Worm (Caenorhabditis elegans) whole organism, L1 larva: ENCODE data around the gene T05A7.3.
A peak's percentile ranks its signal among the peaks of the same experiment; 100 is the strongest.

Experiments used
- F16B12.6 ChIP-seq: fragments of 150-350 bp; optimal IDR thresholded peaks from 2 replicates; lab custom pipeline; 2014; ENCODE audit warnings: missing biosample characterization, missing genetic modification characterization
- Y116A8C.19 ChIP-seq: sonication (generic microtip); optimal IDR thresholded peaks from 2 replicates; lab custom pipeline; 2016; ENCODE audit warnings: missing compliant biosample characterization, missing genetic modification characterization, borderline replicate concordance
- aha-1 ChIP-seq: fragments of 150-350 bp; optimal IDR thresholded peaks from 2 replicates; lab custom pipeline; 2014; ENCODE audit warnings: missing biosample characterization, missing genetic modification characterization
- alr-1 ChIP-seq: fragments of 200-800 bp; sonication (Bioruptor generic); optimal IDR thresholded peaks from 2 replicates; lab custom pipeline; 2018; ENCODE audit warnings: borderline replicate concordance, mild to moderate bottlenecking, missing genetic modification characterization, missing compliant biosample characterization
- ama-1 ChIP-seq: fragments of 150-350 bp; optimal IDR thresholded peaks from 2 replicates; lab custom pipeline; 2014
- blmp-1 ChIP-seq: fragments of 150-350 bp; optimal IDR thresholded peaks from 2 replicates; lab custom pipeline; 2014; ENCODE audit warnings: missing biosample characterization, missing genetic modification characterization
- ceh-8 ChIP-seq: fragments of 200-800 bp; sonication (Bioruptor generic); optimal IDR thresholded peaks from 2 replicates; lab custom pipeline; 2018; ENCODE audit warnings: mild to moderate bottlenecking, missing genetic modification characterization, moderate library complexity, missing compliant biosample characterization
- ceh-82 ChIP-seq, 3 experiments: fragments of 150-350 bp in 1 of 3; sonication (generic microtip) in 2 of 3; optimal IDR thresholded peaks; 2 replicates each; lab custom pipeline; 2014 to 2017; ENCODE audit warnings: missing biosample characterization in 3 of 3, missing genetic modification characterization in 3 of 3
- ceh-90 ChIP-seq: sonication (generic microtip); optimal IDR thresholded peaks from 2 replicates; lab custom pipeline; 2016; ENCODE audit warnings: missing genetic modification characterization, missing compliant biosample characterization
- ces-1 ChIP-seq: fragments of 150-350 bp; optimal IDR thresholded peaks from 2 replicates; lab custom pipeline; 2014; ENCODE audit warnings: missing biosample characterization, missing genetic modification reagents, missing genetic modification characterization
- efl-1 ChIP-seq, 4 experiments: fragments of 150-350 bp; optimal IDR thresholded peaks in 3 of 4; peaks in 1 of 4; 1 replicate in 1 of 4; 2 replicates in 3 of 4; lab custom pipeline; 2014; ENCODE audit warnings: missing biosample characterization in 2 of 4, missing genetic modification characterization in 2 of 4, missing genetic modification reagents in 2 of 4
- ets-5 ChIP-seq: fragments of 200-800 bp; sonication (Bioruptor generic); IDR thresholded peaks from 2 replicates; pipeline ENCODE4 v1.3.6; 2022; ENCODE audit warnings: missing genetic modification characterization, missing compliant biosample characterization
- fkh-10 ChIP-seq: sonication (generic microtip); optimal IDR thresholded peaks from 2 replicates; lab custom pipeline; 2017; ENCODE audit warnings: missing biosample characterization, missing genetic modification reagents, missing genetic modification characterization
- fkh-4 ChIP-seq: sonication (generic microtip); optimal IDR thresholded peaks from 2 replicates; lab custom pipeline; 2016; ENCODE audit warnings: missing compliant biosample characterization, missing genetic modification characterization, borderline replicate concordance
- fkh-8 ChIP-seq: sonication (generic microtip); optimal IDR thresholded peaks from 2 replicates; lab custom pipeline; 2016; ENCODE audit warnings: mild to moderate bottlenecking, missing genetic modification characterization, missing compliant biosample characterization
- grh-1 ChIP-seq: fragments of 200-800 bp; sonication (Bioruptor generic); IDR thresholded peaks from 2 replicates; pipeline ENCODE4 v1.3.6; 2022; ENCODE audit warnings: missing genetic modification reagents, missing genetic modification characterization, missing compliant biosample characterization
- isw-1 ChIP-seq: fragments of 200-800 bp; sonication (Bioruptor generic); IDR thresholded peaks from 2 replicates; pipeline ENCODE4 v1.3.6; 2022; ENCODE audit warnings: missing genetic modification characterization, missing compliant biosample characterization
- lin-13 ChIP-seq: fragments of 150-350 bp; optimal IDR thresholded peaks from 2 replicates; lab custom pipeline; 2014; ENCODE audit warnings: missing biosample characterization, missing genetic modification reagents, missing genetic modification characterization
- lin-14 ChIP-seq: fragments of 200-800 bp; sonication (Bioruptor generic); optimal IDR thresholded peaks from 2 replicates; lab custom pipeline; 2018; ENCODE audit warnings: mild to moderate bottlenecking, missing genetic modification characterization, moderate library complexity, missing compliant biosample characterization
- lin-35 ChIP-seq, 2 experiments: fragments of 150-350 bp; optimal IDR thresholded peaks; 2 replicates each; lab custom pipeline; 2014; ENCODE audit warnings: missing biosample characterization in 2 of 2, missing genetic modification characterization in 2 of 2, missing genetic modification reagents in 2 of 2
- lir-3 ChIP-seq: sonication (generic microtip); optimal IDR thresholded peaks from 2 replicates; lab custom pipeline; 2016; ENCODE audit warnings: mild to moderate bottlenecking, missing genetic modification characterization, moderate library complexity, missing compliant biosample characterization; ENCODE audit not compliant: poor library complexity
- mab-9 ChIP-seq: fragments of 200-800 bp; sonication (Bioruptor generic); IDR thresholded peaks from 2 replicates; pipeline ENCODE4 v1.3.6; 2022; ENCODE audit warnings: missing genetic modification reagents, missing genetic modification characterization, missing compliant biosample characterization
- mdl-1 ChIP-seq, 2 experiments: fragments of 150-350 bp; optimal IDR thresholded peaks; 2 replicates each; lab custom pipeline; 2014 to 2017; ENCODE audit warnings: missing biosample characterization in 2 of 2, missing genetic modification characterization in 2 of 2, inconsistent platforms in 1 of 2
- mep-1 ChIP-seq: fragments of 150-350 bp; optimal IDR thresholded peaks from 2 replicates; lab custom pipeline; 2014; ENCODE audit warnings: missing biosample characterization, missing genetic modification characterization
- nhr-11 ChIP-seq: fragments of 150-350 bp; optimal IDR thresholded peaks from 2 replicates; lab custom pipeline; 2014; ENCODE audit warnings: missing biosample characterization, missing genetic modification characterization
- nhr-12 ChIP-seq: sonication (generic microtip); optimal IDR thresholded peaks from 2 replicates; lab custom pipeline; 2017; ENCODE audit warnings: missing biosample characterization, missing genetic modification characterization
- nhr-19 ChIP-seq: fragments of 200-800 bp; sonication (Bioruptor generic); conservative IDR thresholded peaks from 2 replicates; pipeline ENCODE4 v1.3.6; 2022; ENCODE audit warnings: missing genetic modification characterization, missing compliant biosample characterization
- nhr-20 ChIP-seq: sonication (generic microtip); optimal IDR thresholded peaks from 2 replicates; lab custom pipeline; 2016; ENCODE audit warnings: mild to moderate bottlenecking, missing genetic modification characterization, missing compliant biosample characterization
- nhr-237 ChIP-seq: fragments of 150-350 bp; optimal IDR thresholded peaks from 2 replicates; lab custom pipeline; 2014; ENCODE audit warnings: missing biosample characterization, missing genetic modification characterization
- nhr-47 ChIP-seq: sonication (generic microtip); optimal IDR thresholded peaks from 2 replicates; lab custom pipeline; 2016; ENCODE audit warnings: mild to moderate bottlenecking, missing genetic modification characterization, moderate library complexity, missing compliant biosample characterization
- nhr-77 ChIP-seq: fragments of 150-350 bp; optimal IDR thresholded peaks from 2 replicates; lab custom pipeline; 2014; ENCODE audit warnings: missing biosample characterization, missing genetic modification characterization
- nhr-84 ChIP-seq: sonication (generic microtip); optimal IDR thresholded peaks from 2 replicates; lab custom pipeline; 2017; ENCODE audit warnings: missing biosample characterization, missing genetic modification characterization
- nhr-85 ChIP-seq: sonication (generic microtip); peaks from one replicate; lab custom pipeline; 2016; ENCODE audit warnings: missing genetic modification characterization, inconsistent platforms, missing compliant biosample characterization
- nhr-90 ChIP-seq: sonication (generic microtip); optimal IDR thresholded peaks from 2 replicates; lab custom pipeline; 2016; ENCODE audit warnings: mild to moderate bottlenecking, missing genetic modification characterization, missing compliant biosample characterization; ENCODE audit not compliant: poor library complexity
- pag-3 ChIP-seq: sonication (generic microtip); optimal IDR thresholded peaks from 2 replicates; lab custom pipeline; 2017; ENCODE audit warnings: missing genetic modification characterization, mild to moderate bottlenecking, missing compliant biosample characterization, antibody characterized with exemption, borderline replicate concordance; ENCODE audit not compliant: insufficient read depth
- pax-3 ChIP-seq: fragments of 200-800 bp; sonication (Bioruptor generic); optimal IDR thresholded peaks from 2 replicates; lab custom pipeline; 2018; ENCODE audit warnings: mild to moderate bottlenecking, missing genetic modification characterization, moderate library complexity, missing compliant biosample characterization
- pqm-1 ChIP-seq: sonication (generic microtip); optimal IDR thresholded peaks from 3 replicates; lab custom pipeline; 2017; ENCODE audit warnings: missing biosample characterization, missing genetic modification characterization
- rnt-1 ChIP-seq: sonication (generic microtip); optimal IDR thresholded peaks from 2 replicates; lab custom pipeline; 2016; ENCODE audit warnings: mild to moderate bottlenecking, missing genetic modification characterization, moderate library complexity, missing compliant biosample characterization
- sox-4 ChIP-seq: sonication (generic microtip); optimal IDR thresholded peaks from 2 replicates; lab custom pipeline; 2016; ENCODE audit warnings: missing genetic modification characterization, missing compliant biosample characterization
- sptf-1 ChIP-seq: fragments of 150-350 bp; optimal IDR thresholded peaks from 2 replicates; lab custom pipeline; 2014; ENCODE audit warnings: missing biosample characterization, missing genetic modification characterization
- sup-37 ChIP-seq: fragments of 200-800 bp; sonication (Bioruptor generic); optimal IDR thresholded peaks from 2 replicates; lab custom pipeline; 2018; ENCODE audit warnings: mild to moderate bottlenecking, missing genetic modification characterization, missing compliant biosample characterization
- swsn-7 ChIP-seq: sonication (generic microtip); optimal IDR thresholded peaks from 2 replicates; lab custom pipeline; 2016; ENCODE audit warnings: missing genetic modification characterization, missing compliant biosample characterization
- unc-130 ChIP-seq: fragments of 150-350 bp; optimal IDR thresholded peaks from 2 replicates; lab custom pipeline; 2017; ENCODE audit warnings: missing biosample characterization, missing genetic modification characterization, inconsistent platforms
- unc-86 ChIP-seq: sonication (generic microtip); optimal IDR thresholded peaks from 2 replicates; lab custom pipeline; 2016; ENCODE audit warnings: missing genetic modification characterization, missing compliant biosample characterization
- unc-98 ChIP-seq: fragments of 200-800 bp; sonication (Bioruptor generic); IDR thresholded peaks from 2 replicates; pipeline ENCODE4 v1.3.6; 2022; ENCODE audit warnings: missing genetic modification characterization, missing compliant biosample characterization
- xbp-1 ChIP-seq: sonication (generic microtip); optimal IDR thresholded peaks from 2 replicates; lab custom pipeline; 2016; ENCODE audit warnings: missing genetic modification characterization, missing compliant biosample characterization
- zag-1 ChIP-seq: fragments of 150-350 bp; optimal IDR thresholded peaks from 2 replicates; lab custom pipeline; 2014; ENCODE audit warnings: missing biosample characterization, missing genetic modification characterization
- ztf-11 ChIP-seq, 2 experiments: sonication (generic microtip); optimal IDR thresholded peaks; 2 replicates each; lab custom pipeline; 2016 to 2017; ENCODE audit warnings: missing genetic modification characterization in 2 of 2, missing biosample characterization in 1 of 2, missing compliant biosample characterization in 1 of 2
- ztf-4 ChIP-seq: fragments of 150-350 bp; optimal IDR thresholded peaks from 2 replicates; lab custom pipeline; 2014; ENCODE audit warnings: missing biosample characterization, missing genetic modification characterization

Gene T05A7.3

DNA sequence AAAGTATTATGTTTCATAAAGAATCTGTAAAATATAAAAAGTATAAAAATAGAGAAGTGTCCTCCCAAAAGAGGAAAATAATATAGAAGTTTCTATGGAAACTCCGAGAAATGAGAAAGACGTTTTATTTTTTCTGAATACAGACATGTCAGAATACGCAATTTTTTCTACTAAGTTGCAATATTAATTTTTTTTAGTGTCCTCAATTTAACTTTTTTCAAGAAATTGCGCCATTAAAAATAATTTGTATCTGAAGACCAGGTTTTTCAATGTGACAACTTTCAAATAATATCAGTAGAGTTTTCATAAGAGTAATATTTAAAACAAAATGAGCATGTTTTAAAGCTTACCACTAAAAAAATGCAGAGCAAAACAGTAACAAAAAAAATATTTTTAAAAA lies 8.0 kb upstream of the T05A7.3 start, which contains the start of gene fut-5:
fut-5 (minus strand) TSS at position 101 of the 400 bp plus-strand sequence.
- TF ChIP-seq ceh-8 = no peak
- TF ChIP-seq mab-9 (GFP tag; lab: Robert Waterston, UW) = no peak
- no peak for TF ChIP-seq sup-37
- no peak for TF ChIP-seq nhr-237 (tag; lab: Kevin White, UChicago)
- no peak for TF ChIP-seq isw-1 (GFP tag; lab: Robert Waterston, UW)
- no peak for TF ChIP-seq Y116A8C.19 (tag; lab: Kevin White, UChicago)
- no peak for TF ChIP-seq nhr-77 (tag; lab: Kevin White, UChicago)
- no peak for TF ChIP-seq pag-3 (tag; lab: Kevin White, UChicago)
- TF ChIP-seq ces-1 = no peak
- TF ChIP-seq ztf-11 (tag; optimal IDR thresholded peaks at IDR 0.05; lab: Kevin White, UChicago) = no peak
- no peak for TF ChIP-seq lin-35 (GFP tag; optimal IDR thresholded peaks at IDR 0.05; lab: Kevin White, UChicago)
- no peak for TF ChIP-seq lir-3
- no peak for TF ChIP-seq fkh-10
- TF ChIP-seq alr-1 (tag; lab: Kevin White, UChicago) = no peak
- no peak for TF ChIP-seq unc-86 (tag; lab: Kevin White, UChicago)

- TF ChIP-seq mab-9 (GFP tag; lab: Robert Waterston, UW) (no peak), ceh-82 (tag; optimal IDR thresholded peaks at IDR 0.05; lab: Kevin White, UChicago) (no peak), pax-3 (tag; lab: Kevin White, UChicago) (no peak), nhr-84 (no peak), ceh-90 (no peak), xbp-1 (tag; lab: Kevin White, UChicago) (no peak), lir-3 (no peak), lin-14 (no peak), blmp-1 (tag; lab: Kevin White, UChicago) (no peak), ztf-11 (tag; optimal IDR thresholded peaks at IDR 0.05; lab: Kevin White, UChicago) (no peak), swsn-7 (tag; lab: Kevin White, UChicago) (no peak), efl-1 (optimal IDR thresholded peaks at IDR 0.05; lab: Kevin White, UChicago) (no peak), efl-1 (GFP tag; optimal IDR thresholded peaks at IDR 0.05 in 1 of 2; lab: Kevin White, UChicago) (no peak)
Measured at ce11 chrII:4671692-4672091, 3.9 kb upstream of the T05A7.3 start, which contains the start of gene T05A7.6. Gene T05A7.6, minus strand, starts transcription at chrII:4671792.

DNA sequence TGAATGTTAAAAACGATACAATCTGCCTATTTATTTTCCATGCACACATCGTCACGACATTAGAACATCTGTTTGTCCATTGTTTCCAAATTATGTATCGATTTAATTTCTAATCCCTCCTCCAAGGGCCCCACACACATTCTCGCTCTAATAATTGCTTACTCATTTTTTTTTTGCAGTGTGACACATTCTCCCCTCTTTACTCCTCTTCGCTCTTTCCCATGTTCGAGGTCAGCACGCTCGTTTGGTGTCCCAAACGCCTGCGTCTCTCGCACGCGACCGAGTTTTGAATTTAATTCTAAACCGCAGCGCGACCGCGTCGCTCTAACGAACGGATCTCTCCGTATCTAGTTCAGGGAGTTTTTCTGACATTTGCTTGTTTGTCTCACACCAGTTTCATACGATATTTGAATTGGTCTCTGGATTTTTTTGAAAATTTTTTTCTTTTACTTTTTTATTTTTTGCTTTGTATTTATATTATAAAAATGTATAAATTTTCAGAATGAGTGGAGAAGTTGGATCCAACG lies 2.9 kb upstream of the T05A7.3 start, which contains the start of the genes clec-140 and hmg-11:
clec-140 (plus strand) TSS at position 477 of the 527 bp plus-strand sequence.
hmg-11 (plus strand) TSS at position 502 of the 527 bp plus-strand sequence.
- TF ChIP-seq ama-1 (lab: Kevin White, UChicago) (no peak), fkh-8 (tag; lab: Kevin White, UChicago) (peak; percentile 42), zag-1 (tag; lab: Kevin White, UChicago) (no peak), nhr-85 (tag; lab: Kevin White, UChicago) (peak; percentile 66), nhr-12 (tag; lab: Kevin White, UChicago) (no peak), alr-1 (tag; lab: Kevin White, UChicago) (no peak), nhr-47 (tag; lab: Kevin White, UChicago) (no peak), nhr-19 (GFP tag; lab: Robert Waterston, UW) (no peak), mdl-1 (tag; optimal IDR thresholded peaks at IDR 0.05; lab: Kevin White, UChicago) (peak in 1 of 2 experiments; percentile 79), sptf-1 (tag; lab: Kevin White, UChicago) (no peak), pqm-1 (tag; lab: Kevin White, UChicago) (no peak), mab-9 (GFP tag; lab: Robert Waterston, UW) (no peak), F16B12.6 (tag; lab: Kevin White, UChicago) (peak; percentile 2), rnt-1 (tag; lab: Kevin White, UChicago) (peak; percentile 46), blmp-1 (tag; lab: Kevin White, UChicago) (no peak), nhr-90 (tag; lab: Kevin White, UChicago) (no peak), ces-1 (no peak), ztf-4 (tag; lab: Kevin White, UChicago) (no peak), xbp-1 (tag; lab: Kevin White, UChicago) (peak; percentile 8), grh-1 (GFP tag; lab: Robert Waterston, UW) (no peak), unc-98 (no peak), nhr-20 (tag; lab: Kevin White, UChicago) (peak; percentile 19), mep-1 (tag; lab: Kevin White, UChicago) (peak; percentile 61), fkh-4 (tag; lab: Kevin White, UChicago) (no peak), lin-13 (GFP tag; lab: Kevin White, UChicago) (peak; percentile 37), sox-4 (tag; lab: Kevin White, UChicago) (no peak), nhr-11 (tag; lab: Kevin White, UChicago) (no peak), ets-5 (GFP tag; lab: Robert Waterston, UW) (no peak), aha-1 (tag; lab: Kevin White, UChicago) (no peak), unc-130 (tag; lab: Kevin White, UChicago) (no peak), ceh-8 (no peak)
